Fruit fly (Drosophila melanogaster): ENCODE data around the gene Elp4.

- TF ChIP-seq gl (tag; optimal IDR thresholded peaks at IDR 0.05) (no peak), Pif1B (GFP tag; optimal IDR thresholded peaks at IDR 0.05) (no peak), CG17806 (tag; optimal IDR thresholded peaks at IDR 0.05) (no peak), EcR (GFP tag; optimal IDR thresholded peaks at IDR 0.05) (no peak), CG13204 (GFP tag; optimal IDR thresholded peaks at IDR 0.05) (no peak), D1 (tag; optimal IDR thresholded peaks at IDR 0.05) (no peak), fd96Ca (GFP tag; IDR thresholded peaks at IDR 0.05) (no peak), CG8159 (tag; optimal IDR thresholded peaks at IDR 0.05) (no peak), CG32121 (GFP tag; IDR thresholded peaks at IDR 0.05) (no peak)
These were observed 35.0 kb downstream of the Elp4 start, which contains the start of gene GluRIIB for dm6 chr2L:5558809-5559392.

Measured in whole organism, pupa.